Fruit fly (Drosophila melanogaster) whole organism, embryonic: ENCODE results near the gene Rtc1.
A peak's percentile ranks its signal among the peaks of the same experiment; 100 is the strongest.

Source experiments
- Antp ChIP-seq: fragments of 200-800 bp; sonication (Bioruptor generic); optimal IDR thresholded peaks from 3 replicates; lab custom pipeline; 2016; ENCODE audit warnings: missing biosample characterization, missing genetic modification characterization
- BEAF-32 ChIP-seq: fragments of 200-800 bp; sonication (Bioruptor generic); optimal IDR thresholded peaks from 3 replicates; lab custom pipeline; 2017; ENCODE audit warnings: missing biosample characterization, missing genetic modification characterization, mild to moderate bottlenecking, moderate library complexity, missing genetic modification reagents
- Blimp-1 ChIP-seq: fragments of 200-800 bp; sonication (Bioruptor generic); optimal IDR thresholded peaks from 3 replicates; lab custom pipeline; 2018; ENCODE audit warnings: missing biosample characterization, missing genetic modification characterization, mild to moderate bottlenecking, moderate library complexity, missing genetic modification reagents
- CG10543 ChIP-seq: fragments of 200-800 bp; sonication (Bioruptor generic); optimal IDR thresholded peaks from 3 replicates; lab custom pipeline; 2017; ENCODE audit warnings: missing biosample characterization, mild to moderate bottlenecking, missing genetic modification characterization, moderate library complexity
- CG11247 ChIP-seq: fragments of 200-800 bp; sonication (Bioruptor generic); IDR thresholded peaks from 2 replicates; pipeline ENCODE4 v1.3.6; 2022; ENCODE audit warnings: missing biosample characterization, missing genetic modification characterization
- CG12104 ChIP-seq: fragments of 200-800 bp; sonication (Bioruptor generic); optimal IDR thresholded peaks from 3 replicates; lab custom pipeline; 2016; ENCODE audit warnings: missing biosample characterization, missing genetic modification characterization
- CG12659 ChIP-seq: fragments of 200-800 bp; sonication (Bioruptor generic); optimal IDR thresholded peaks from 3 replicates; lab custom pipeline; 2017; ENCODE audit warnings: mild to moderate bottlenecking, missing biosample characterization, missing genetic modification reagents, missing genetic modification characterization
- CG13287 ChIP-seq: fragments of 200-800 bp; sonication (Bioruptor generic); IDR thresholded peaks from 2 replicates; pipeline ENCODE4 v1.3.6; 2022; ENCODE audit warnings: missing biosample characterization, missing genetic modification characterization; ENCODE audit not compliant: partially characterized antibody
- CG13775 ChIP-seq: fragments of 200-800 bp; sonication (Bioruptor generic); optimal IDR thresholded peaks from 3 replicates; lab custom pipeline; 2017; ENCODE audit warnings: missing biosample characterization, mild to moderate bottlenecking, missing genetic modification characterization
- CG14710 ChIP-seq: fragments of 200-800 bp; sonication (Bioruptor generic); optimal IDR thresholded peaks from 3 replicates; lab custom pipeline; 2019; ENCODE audit warnings: missing biosample characterization, mild to moderate bottlenecking, missing genetic modification characterization, moderate library complexity
- CG14965 ChIP-seq: fragments of 200-800 bp; sonication (Bioruptor generic); optimal IDR thresholded peaks from 2 replicates; lab custom pipeline; 2016; ENCODE audit warnings: missing biosample characterization, missing genetic modification characterization, borderline replicate concordance
- CG15601 ChIP-seq: fragments of 200-800 bp; sonication (Bioruptor generic); optimal IDR thresholded peaks from 3 replicates; lab custom pipeline; 2019; ENCODE audit warnings: missing biosample characterization, mild to moderate bottlenecking, missing genetic modification characterization, moderate library complexity
- CG1792 ChIP-seq: fragments of 200-800 bp; sonication (Bioruptor generic); optimal IDR thresholded peaks from 2 replicates; lab custom pipeline; 2016; ENCODE audit warnings: missing biosample characterization, missing genetic modification characterization
- CG18262 ChIP-seq: fragments of 200-800 bp; optimal IDR thresholded peaks from 3 replicates; lab custom pipeline; 2019; ENCODE audit warnings: missing biosample characterization, mild to moderate bottlenecking, missing genetic modification characterization, moderate library complexity
- CG2889 ChIP-seq: fragments of 200-800 bp; sonication (Bioruptor generic); IDR thresholded peaks from 3 replicates; pipeline ENCODE4 v1.3.6; 2022; ENCODE audit warnings: missing biosample characterization, missing genetic modification characterization
- CG32767 ChIP-seq: fragments of 200-800 bp; sonication (Bioruptor generic); IDR thresholded peaks from 2 replicates; pipeline ENCODE4 v1.3.6; 2022; ENCODE audit warnings: missing biosample characterization, missing genetic modification characterization
- CG3407 ChIP-seq: fragments of 200-800 bp; sonication (Bioruptor generic); optimal IDR thresholded peaks from 2 replicates; lab custom pipeline; 2018; ENCODE audit warnings: missing biosample characterization, mild to moderate bottlenecking, missing genetic modification characterization
- CG34422 ChIP-seq: fragments of 200-800 bp; sonication (Bioruptor generic); IDR thresholded peaks from 3 replicates; pipeline ENCODE4 v1.3.6; 2022; ENCODE audit warnings: missing biosample characterization, missing genetic modification characterization
- CG42726 ChIP-seq: fragments of 200-800 bp; sonication (Bioruptor generic); IDR thresholded peaks from 2 replicates; pipeline ENCODE4 v1.3.6; 2022; ENCODE audit warnings: missing biosample characterization, missing genetic modification characterization; ENCODE audit not compliant: partially characterized antibody
- CG4617 ChIP-seq: fragments of 200-800 bp; sonication (Bioruptor generic); optimal IDR thresholded peaks from 3 replicates; lab custom pipeline; 2016; ENCODE audit warnings: missing biosample characterization, missing genetic modification characterization, borderline replicate concordance
- CG6654 ChIP-seq: fragments of 200-800 bp; sonication (Bioruptor generic); optimal IDR thresholded peaks from 2 replicates; lab custom pipeline; 2017; ENCODE audit warnings: missing biosample characterization, mild to moderate bottlenecking, missing genetic modification characterization
- CG6813 ChIP-seq: fragments of 200-800 bp; sonication (Bioruptor generic); optimal IDR thresholded peaks from 2 replicates; lab custom pipeline; 2017; ENCODE audit warnings: missing biosample characterization, missing genetic modification characterization, mild to moderate bottlenecking, moderate library complexity, missing genetic modification reagents
- CG7357 ChIP-seq: fragments of 200-800 bp; sonication (Bioruptor generic); IDR thresholded peaks from 3 replicates; pipeline ENCODE4 v1.3.6; 2022; ENCODE audit warnings: missing biosample characterization, missing genetic modification characterization
- CG8089 ChIP-seq: fragments of 200-800 bp; sonication (Bioruptor generic); optimal IDR thresholded peaks from 3 replicates; lab custom pipeline; 2016; ENCODE audit warnings: missing biosample characterization, missing genetic modification characterization
- D19B ChIP-seq: fragments of 200-800 bp; sonication (Bioruptor generic); optimal IDR thresholded peaks from 2 replicates; lab custom pipeline; 2017; ENCODE audit warnings: missing biosample characterization, mild to moderate bottlenecking, missing genetic modification characterization
- Dfd ChIP-seq, 2 experiments: fragments of >200 bp; optimal IDR thresholded peaks; 2 replicates each; lab custom pipeline; 2017; ENCODE audit warnings: missing biosample characterization in 2 of 2, missing genetic modification characterization in 2 of 2
- Fer3 ChIP-seq: fragments of 200-800 bp; sonication (Bioruptor generic); optimal IDR thresholded peaks from 2 replicates; lab custom pipeline; 2018; ENCODE audit warnings: missing biosample characterization, mild to moderate bottlenecking, missing genetic modification characterization, moderate library complexity
- HHEX ChIP-seq: fragments of 200-800 bp; sonication (Bioruptor generic); optimal IDR thresholded peaks from 3 replicates; lab custom pipeline; 2017; ENCODE audit warnings: missing biosample characterization, mild to moderate bottlenecking, missing genetic modification characterization, missing genetic modification reagents
- HLH54F ChIP-seq: fragments of 200-800 bp; sonication (Bioruptor generic); optimal IDR thresholded peaks from 3 replicates; lab custom pipeline; 2016; ENCODE audit warnings: missing biosample characterization, missing genetic modification characterization
- Optix ChIP-seq: fragments of 200-800 bp; sonication (Bioruptor generic); IDR thresholded peaks from 3 replicates; pipeline ENCODE4 v1.3.6; 2022; ENCODE audit warnings: missing biosample characterization, missing genetic modification characterization
- Poxn ChIP-seq: fragments of 200-800 bp; sonication (Bioruptor generic); IDR thresholded peaks from 2 replicates; pipeline ENCODE4 v1.3.6; 2022; ENCODE audit warnings: missing biosample characterization, missing genetic modification characterization
- Ptx1 ChIP-seq: fragments of 200-800 bp; sonication (Bioruptor generic); IDR thresholded peaks from 2 replicates; pipeline ENCODE4 v1.3.6; 2022; ENCODE audit warnings: missing biosample characterization, missing genetic modification characterization
- Spps ChIP-seq: fragments of 200-800 bp; sonication (Bioruptor generic); optimal IDR thresholded peaks from 2 replicates; lab custom pipeline; 2018; ENCODE audit warnings: missing biosample characterization, mild to moderate bottlenecking, missing genetic modification characterization
- Xrp1 ChIP-seq: fragments of 200-800 bp; sonication (Bioruptor generic); IDR thresholded peaks from 2 replicates; pipeline ENCODE4 v1.3.6; 2022; ENCODE audit warnings: missing biosample characterization, missing genetic modification characterization
- ac ChIP-seq: fragments of 200-800 bp; sonication (Bioruptor generic); optimal IDR thresholded peaks from 3 replicates; lab custom pipeline; 2017; ENCODE audit warnings: missing biosample characterization, mild to moderate bottlenecking, missing genetic modification characterization
- ara ChIP-seq: fragments of 200-800 bp; sonication (Bioruptor generic); IDR thresholded peaks from 2 replicates; pipeline ENCODE4 v1.3.6; 2022; ENCODE audit warnings: missing biosample characterization, missing genetic modification characterization
- ato ChIP-seq: fragments of 200-800 bp; sonication (Bioruptor generic); IDR thresholded peaks from 2 replicates; pipeline ENCODE4 v1.3.6; 2022; ENCODE audit warnings: missing biosample characterization, missing genetic modification characterization; ENCODE audit not compliant: partially characterized antibody
- bab2 ChIP-seq: fragments of 200-800 bp; sonication (Bioruptor generic); optimal IDR thresholded peaks from 2 replicates; lab custom pipeline; 2016; ENCODE audit warnings: missing biosample characterization, missing genetic modification characterization
- bigmax ChIP-seq: fragments of 200-800 bp; sonication (Bioruptor generic); optimal IDR thresholded peaks from 2 replicates; lab custom pipeline; 2018; ENCODE audit warnings: missing biosample characterization, mild to moderate bottlenecking, missing genetic modification characterization
- chif ChIP-seq, 2 experiments: fragments of 200-800 bp; sonication (Bioruptor generic); optimal IDR thresholded peaks; 3 replicates each; lab custom pipeline; 2016; ENCODE audit warnings: missing biosample characterization in 2 of 2, missing genetic modification characterization in 2 of 2
- ci ChIP-seq: fragments of 200-800 bp; sonication (Bioruptor generic); IDR thresholded peaks from 3 replicates; pipeline ENCODE4 v1.3.6; 2022; ENCODE audit warnings: missing biosample characterization, missing genetic modification characterization
- ems ChIP-seq: fragments of 200-800 bp; sonication (Bioruptor generic); optimal IDR thresholded peaks from 3 replicates; lab custom pipeline; 2016; ENCODE audit warnings: missing biosample characterization, missing genetic modification characterization
- fru ChIP-seq: fragments of >200 bp; optimal IDR thresholded peaks from 2 replicates; lab custom pipeline; 2017
- fu2 ChIP-seq: fragments of 200-800 bp; sonication (Bioruptor generic); optimal IDR thresholded peaks from 2 replicates; lab custom pipeline; 2016; ENCODE audit warnings: missing biosample characterization, missing genetic modification characterization
- mld ChIP-seq: fragments of 200-800 bp; sonication (Bioruptor generic); IDR thresholded peaks from 3 replicates; pipeline ENCODE4 v1.3.6; 2022; ENCODE audit warnings: missing biosample characterization, missing genetic modification characterization; ENCODE audit not compliant: partially characterized antibody
- otp ChIP-seq: fragments of 200-800 bp; sonication (Bioruptor generic); IDR thresholded peaks from 3 replicates; pipeline ENCODE4, ENCODE4 v1.3.6; 2022; ENCODE audit warnings: missing biosample characterization, missing genetic modification characterization
- sd ChIP-seq: fragments of 200-800 bp; sonication (Bioruptor generic); optimal IDR thresholded peaks from 3 replicates; lab custom pipeline; 2018; ENCODE audit warnings: missing biosample characterization, mild to moderate bottlenecking, missing genetic modification characterization, moderate library complexity
- sr ChIP-seq: fragments of 200-800 bp; sonication (Bioruptor generic); IDR thresholded peaks from 3 replicates; pipeline ENCODE4 v1.3.6; 2022; ENCODE audit warnings: missing biosample characterization, missing genetic modification characterization
- z ChIP-seq: fragments of 200-800 bp; sonication (Bioruptor generic); IDR thresholded peaks from 3 replicates; pipeline ENCODE4 v1.3.6; 2022; ENCODE audit warnings: missing biosample characterization, missing genetic modification characterization
- zen ChIP-seq: fragments of 200-800 bp; sonication (Bioruptor generic); optimal IDR thresholded peaks from 3 replicates; lab custom pipeline; 2018; ENCODE audit warnings: missing biosample characterization, mild to moderate bottlenecking, missing genetic modification characterization, moderate library complexity
- zen2 ChIP-seq: fragments of 200-800 bp; sonication (Bioruptor generic); IDR thresholded peaks from 3 replicates; pipeline ENCODE4 v1.3.6; 2022; ENCODE audit warnings: missing biosample characterization, missing genetic modification characterization; ENCODE audit not compliant: partially characterized antibody
- zfh1 ChIP-seq: fragments of 200-800 bp; sonication (Bioruptor generic); IDR thresholded peaks from 3 replicates; pipeline ENCODE4 v1.3.6; 2022; ENCODE audit warnings: missing biosample characterization, missing genetic modification characterization

Gene Rtc1

dm6 chrX:13721934-13722333 lies 35.0 kb upstream of the Rtc1 start, which contains the start of the genes Mrgn1 and mus101 (continued):
- TF ChIP-seq Spps (tag; lab: Kevin White, UChicago) (no peak), CG12659 (peak; percentile 62), Ptx1 (no peak), CG6654 (GFP tag; lab: Kevin White, UChicago) (no peak), Antp (GFP tag; lab: Kevin White, UChicago) (no peak), ac (no peak), ci (GFP tag; lab: Robert Waterston, UW) (no peak), fru (no peak), zen2 (no peak; the same call in 2 of the 3 replicates), CG7357 (GFP tag; lab: Robert Waterston, UW) (no peak), ara (GFP tag; lab: Robert Waterston, UW) (no peak), ems (GFP tag; lab: Kevin White, UChicago) (no peak), Xrp1 (GFP tag; lab: Robert Waterston, UW) (no peak), zen (tag; lab: Kevin White, UChicago) (peak; percentile 10), HLH54F (no peak), HHEX (GFP tag; lab: Kevin White, UChicago) (no peak), D19B (no peak), CG2889 (GFP tag; lab: Robert Waterston, UW) (no peak), Fer3 (no peak), CG3407 (GFP tag; lab: Kevin White, UChicago) (no peak), CG42726 (GFP tag; lab: Robert Waterston, UW) (no peak), otp (GFP tag; lab: Robert Waterston, UW) (no peak), Dfd (GFP tag; optimal IDR thresholded peaks at IDR 0.05; lab: Kevin White, UChicago) (no peak), ato (GFP tag; lab: Robert Waterston, UW) (0 out of 2 replicates have a peak, but pooled peaks have one; percentile 30), chif (GFP tag; optimal IDR thresholded peaks at IDR 0.05; lab: Kevin White, UChicago) (no peak), CG8089 (no peak), sd (tag; lab: Kevin White, UChicago) (no peak), fu2 (no peak), CG1792 (GFP tag; lab: Kevin White, UChicago) (no peak), sr (GFP tag; lab: Robert Waterston, UW) (no peak), Poxn (GFP tag; lab: Robert Waterston, UW) (no peak), CG6813 (GFP tag; lab: Kevin White, UChicago) (no peak), Optix (no peak), mld (GFP tag; lab: Robert Waterston, UW) (no peak), CG14710 (tag; lab: Kevin White, UChicago) (peak; percentile 81), CG13287 (peak; percentile 90), Blimp-1 (GFP tag; lab: Kevin White, UChicago) (no peak), CG11247 (GFP tag; lab: Robert Waterston, UW) (no peak), BEAF-32 (GFP tag; lab: Kevin White, UChicago) (peak; percentile 85), bigmax (no peak), CG14965 (GFP tag; lab: Kevin White, UChicago) (no peak), zfh1 (GFP tag; lab: Robert Waterston, UW) (no peak), CG15601 (tag; lab: Kevin White, UChicago) (no peak), CG18262 (tag; lab: Kevin White, UChicago) (no peak), CG4617 (GFP tag; lab: Kevin White, UChicago) (peak; percentile 62), bab2 (GFP tag; lab: Kevin White, UChicago) (no peak), z (no peak), CG13775 (no peak), CG10543 (GFP tag; lab: Kevin White, UChicago) (no peak), CG34422 (GFP tag; lab: Robert Waterston, UW) (no peak), CG12104 (GFP tag; lab: Kevin White, UChicago) (no peak), CG32767 (no peak)
